Worm (Caenorhabditis elegans) whole organism, L2 larva: ENCODE results near the gene eak-4.

Experiments used
- ZK546.5 ChIP-seq: sonication (generic microtip); optimal IDR thresholded peaks from 2 replicates; lab custom pipeline; 2017; ENCODE audit warnings: missing biosample characterization, missing genetic modification characterization
- aly-2 ChIP-seq: fragments of 150-350 bp; optimal IDR thresholded peaks from 2 replicates; lab custom pipeline; 2014; ENCODE audit warnings: missing biosample characterization, missing genetic modification characterization
- ceh-82 ChIP-seq: fragments of 150-350 bp; optimal IDR thresholded peaks from 2 replicates; lab custom pipeline; 2014; ENCODE audit warnings: missing biosample characterization, missing genetic modification characterization
- lin-13 ChIP-seq: fragments of 150-350 bp; optimal IDR thresholded peaks from 2 replicates; lab custom pipeline; 2014; ENCODE audit warnings: missing biosample characterization, missing genetic modification reagents, missing genetic modification characterization
- nhr-77 ChIP-seq: fragments of 150-350 bp; optimal IDR thresholded peaks from 2 replicates; lab custom pipeline; 2014; ENCODE audit warnings: missing biosample characterization, missing genetic modification characterization

DNA sequence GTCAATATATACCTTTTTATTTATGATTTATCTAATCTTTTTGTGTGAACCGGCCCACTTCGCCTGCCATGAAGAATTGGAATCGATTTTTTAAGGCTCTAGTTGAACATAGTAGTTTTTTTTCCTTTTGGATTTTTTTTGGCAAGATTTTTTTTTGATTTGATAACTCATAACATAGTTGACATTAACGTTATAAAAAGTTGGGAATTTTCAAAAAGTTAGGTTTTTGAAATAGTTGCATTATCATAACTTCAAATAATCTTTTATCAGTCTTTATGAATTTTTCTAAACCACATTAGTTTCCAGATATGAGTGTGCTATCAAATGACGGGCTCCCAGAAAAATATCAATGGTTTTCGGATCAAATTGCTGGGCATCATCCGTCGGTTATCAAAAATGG, 22.5 kb upstream of the eak-4 start, which contains the start of gene ipmk-1:
- no peak for TF ChIP-seq nhr-77 (tag; lab: Kevin White, UChicago)
- TF ChIP-seq ZK546.5 (tag; lab: Kevin White, UChicago): no peak
- no peak for TF ChIP-seq aly-2 (tag; lab: Kevin White, UChicago)
- TF ChIP-seq ceh-82: no peak
- TF ChIP-seq lin-13 (GFP tag; lab: Kevin White, UChicago): no peak
